Worm (Caenorhabditis elegans): Measurements from ENCODE around the gene R08C7.8.

The R08C7.8 gene

ce11 chrIV:4423026-4423425, 11.3 kb downstream of the R08C7.8 start (continued):
- no peak for TF ChIP-seq athp-1 (tag; optimal IDR thresholded peaks at IDR 0.05)

ce11 chrIV:4422029-4422428, 12.3 kb downstream of the R08C7.8 start, which contains the start of gene clec-175:
TSS of gene clec-175 (plus strand) at chrIV:4422329.
- TF ChIP-seq nfya-1 (tag; optimal IDR thresholded peaks at IDR 0.05; ENCODE audit: borderline replicate concordance, insufficient read depth): no peak
- no peak for TF ChIP-seq lin-40 (tag; optimal IDR thresholded peaks at IDR 0.05)
- TF ChIP-seq madf-6 (GFP tag; IDR thresholded peaks at IDR 0.05): no peak
- TF ChIP-seq hsf-1 (GFP tag; IDR thresholded peaks at IDR 0.05): no peak
- no peak for TF ChIP-seq dox-1 (GFP tag; IDR thresholded peaks at IDR 0.05)
- no peak for TF ChIP-seq snpc-3.4 (tag; optimal IDR thresholded peaks at IDR 0.05)
- no peak for TF ChIP-seq somi-1 (GFP tag; optimal IDR thresholded peaks at IDR 0.05)
- no peak for TF ChIP-seq ztf-6 (GFP tag; IDR thresholded peaks at IDR 0.05)
- TF ChIP-seq ccch-3 (GFP tag; optimal IDR thresholded peaks at IDR 0.05): no peak
- TF ChIP-seq ztf-22 (GFP tag; optimal IDR thresholded peaks at IDR 0.05): no peak
- TF ChIP-seq F55B11.4 (tag; optimal IDR thresholded peaks at IDR 0.05; ENCODE audit: borderline replicate concordance, insufficient read depth): no peak
- no peak for TF ChIP-seq tbx-9 (tag; optimal IDR thresholded peaks at IDR 0.05; ENCODE audit: borderline replicate concordance)
- TF ChIP-seq him-1 (tag; optimal IDR thresholded peaks at IDR 0.05): no peak
- no peak for TF ChIP-seq F57C9.4 (tag; optimal IDR thresholded peaks at IDR 0.05)
- TF ChIP-seq lin-35 (GFP tag; optimal IDR thresholded peaks at IDR 0.05): no peak
- no peak for TF ChIP-seq K12H6.12 (tag; optimal IDR thresholded peaks at IDR 0.05)

ce11 chrIV:4413114-4413513, 21.2 kb downstream of the R08C7.8 start:
- TF ChIP-seq zfh-2 (GFP tag; conservative IDR thresholded peaks at IDR 0.05) (0 out of 2 replicates have a peak, but pooled peaks have one; percentile 35), mes-4 (tag; optimal IDR thresholded peaks at IDR 0.05) (no peak), F57C9.4 (tag; optimal IDR thresholded peaks at IDR 0.05) (no peak), attf-5 (GFP tag; optimal IDR thresholded peaks at IDR 0.05) (no peak), Y79H2A.3 (GFP tag; conservative IDR thresholded peaks at IDR 0.05) (no peak), T26A5.8 (tag; optimal IDR thresholded peaks at IDR 0.05) (no peak), chd-7 (tag; optimal IDR thresholded peaks at IDR 0.05) (peak; percentile 46), atf-7 (tag; optimal IDR thresholded peaks at IDR 0.05) (peak; percentile 15), hsf-1 (GFP tag; IDR thresholded peaks at IDR 0.05) (0 out of 2 replicates have a peak, but pooled peaks have one; percentile 22), dox-1 (GFP tag; IDR thresholded peaks at IDR 0.05) (peak; percentile 33; the same call in 1 of the 2 replicates), attf-3 (GFP tag; conservative IDR thresholded peaks at IDR 0.05) (no peak), aptf-3 (GFP tag; IDR thresholded peaks at IDR 0.05) (no peak), B0261.1 (tag; optimal IDR thresholded peaks at IDR 0.05) (no peak), tbp1 (GFP tag; optimal IDR thresholded peaks at IDR 0.05) (no peak), ceh-27 (GFP tag; optimal IDR thresholded peaks at IDR 0.05) (no peak), bed-2 (GFP tag; IDR thresholded peaks at IDR 0.05) (no peak), Y53F4B.3 (GFP tag; IDR thresholded peaks at IDR 0.05) (no peak), madf-3 (GFP tag; IDR thresholded peaks at IDR 0.05) (no peak), him-1 (tag; optimal IDR thresholded peaks at IDR 0.05) (no peak), snpc-3.4 (tag; optimal IDR thresholded peaks at IDR 0.05) (no peak), ceh-79 (tag; optimal IDR thresholded peaks at IDR 0.05) (no peak), nhr-90 (tag; optimal IDR thresholded peaks at IDR 0.05) (no peak), F52B5.7 (tag; optimal IDR thresholded peaks at IDR 0.05) (peak; percentile 23)

- TF ChIP-seq F49E8.2 (tag; optimal IDR thresholded peaks at IDR 0.05; ENCODE audit: insufficient read depth) (no peak), mcd-1 (GFP tag; IDR thresholded peaks at IDR 0.05) (0 out of 2 replicates have a peak, but pooled peaks have one; percentile 6), somi-1 (GFP tag; optimal IDR thresholded peaks at IDR 0.05) (no peak), Y79H2A.3 (GFP tag; conservative IDR thresholded peaks at IDR 0.05) (0 out of 2 replicates have a peak, but pooled peaks have one; percentile 58), tlf-1 (GFP tag; optimal IDR thresholded peaks at IDR 0.05) (no peak), zfh-2 (GFP tag; conservative IDR thresholded peaks at IDR 0.05) (peak; percentile 69), mxl-1 (tag; optimal IDR thresholded peaks at IDR 0.05) (no peak)
Observed at ce11 chrIV:4411948-4412335, 22.4 kb downstream of the R08C7.8 start.

Measured in whole organism, young adult.